Fruit fly (Drosophila melanogaster): ENCODE results near the gene CG1271.

Gene CG1271

dm6 chr3L:3080084-3080994 is 28.0 kb downstream of the CG1271 start:
- TF ChIP-seq dmrt11E (tag; optimal IDR thresholded peaks at IDR 0.05) = peak; percentile 13
- no peak for TF ChIP-seq CG14965 (GFP tag; optimal IDR thresholded peaks at IDR 0.05; ENCODE audit: borderline replicate concordance)
- peak; percentile 60; the same call in 1 of the 2 replicates for TF ChIP-seq Rfx (GFP tag; IDR thresholded peaks at IDR 0.05)
- no peak for TF ChIP-seq crp (GFP tag; optimal IDR thresholded peaks at IDR 0.05)
- peak; percentile 46 for TF ChIP-seq CG32772 (GFP tag; IDR thresholded peaks at IDR 0.05)
- peak; percentile 66 for TF ChIP-seq CG18599 (GFP tag; optimal IDR thresholded peaks at IDR 0.05)
- no peak for TF ChIP-seq CG10321 (GFP tag; IDR thresholded peaks at IDR 0.05)
- TF ChIP-seq CG18764 (GFP tag; optimal IDR thresholded peaks at IDR 0.05) = no peak
- no peak for TF ChIP-seq Hsf (GFP tag; optimal IDR thresholded peaks at IDR 0.05)
- peak; percentile 27; the same call in 1 of the 3 replicates for TF ChIP-seq Dbx (GFP tag; IDR thresholded peaks at IDR 0.05)
- TF ChIP-seq exex (tag; optimal IDR thresholded peaks at IDR 0.05) = peak; percentile 95
- TF ChIP-seq Optix (GFP tag; IDR thresholded peaks at IDR 0.05) = peak; percentile 37; the same call in 2 of the 3 replicates
- TF ChIP-seq CG31365 (tag; optimal IDR thresholded peaks at IDR 0.05) = no peak
- TF ChIP-seq hth (optimal IDR thresholded peaks at IDR 0.05) = no peak
- peak; percentile 45 for TF ChIP-seq CG11504 (tag; optimal IDR thresholded peaks at IDR 0.05)
- TF ChIP-seq E2f1 (GFP tag; IDR thresholded peaks at IDR 0.05) = peak; percentile 35; the same call in 1 of the 2 replicates
- peak; percentile 12 for TF ChIP-seq Max (GFP tag; optimal IDR thresholded peaks at IDR 0.05)
- TF ChIP-seq CG15479 (GFP tag; optimal IDR thresholded peaks at IDR 0.05) = no peak
- TF ChIP-seq YL-1 (GFP tag; optimal IDR thresholded peaks at IDR 0.05) = no peak
- TF ChIP-seq CG2875 (GFP tag; optimal IDR thresholded peaks at IDR 0.05) = peak; percentile 32
- TF ChIP-seq CG17802 (tag; optimal IDR thresholded peaks at IDR 0.05) = peak; percentile 26
- peak; percentile 36; the same call in 1 of the 2 replicates for TF ChIP-seq CG6272 (GFP tag; IDR thresholded peaks at IDR 0.05)
- peak; percentile 15 for TF ChIP-seq pnt (GFP tag; optimal IDR thresholded peaks at IDR 0.05)
- TF ChIP-seq CG10209 (GFP tag; optimal IDR thresholded peaks at IDR 0.05) = peak; percentile 15
- no peak for TF ChIP-seq CG17912 (GFP tag; optimal IDR thresholded peaks at IDR 0.05)
- peak; percentile 43; the same call in 1 of the 3 replicates for TF ChIP-seq ase (GFP tag; IDR thresholded peaks at IDR 0.05)
- peak; percentile 28 for TF ChIP-seq CG2120 (GFP tag; optimal IDR thresholded peaks at IDR 0.05)
- no peak for TF ChIP-seq CG13424 (tag; optimal IDR thresholded peaks at IDR 0.05)
- TF ChIP-seq mirr (GFP tag; optimal IDR thresholded peaks at IDR 0.05) = peak; percentile 95
- no peak for TF ChIP-seq CG14860 (GFP tag; IDR thresholded peaks at IDR 0.05; ENCODE audit: partially characterized antibody)
- TF ChIP-seq fu2 (GFP tag; optimal IDR thresholded peaks at IDR 0.05) = no peak
- peak; percentile 32 for TF ChIP-seq gro (GFP tag; optimal IDR thresholded peaks at IDR 0.05)
- TF ChIP-seq pan (optimal IDR thresholded peaks at IDR 0.05) = no peak
- TF ChIP-seq pan (GFP tag; optimal IDR thresholded peaks at IDR 0.05 in 1 of 2, IDR thresholded peaks at IDR 0.05 in 1 of 2) = peak in 1 of 2 experiments; percentile 75
- TF ChIP-seq Meics (GFP tag; optimal IDR thresholded peaks at IDR 0.05) = peak; percentile 6
- no peak for TF ChIP-seq CG9437 (GFP tag; optimal IDR thresholded peaks at IDR 0.05)
- TF ChIP-seq fd64A (GFP tag; optimal IDR thresholded peaks at IDR 0.05) = peak; percentile 54
- TF ChIP-seq lmd (GFP tag; IDR thresholded peaks at IDR 0.05) = peak; percentile 47
- no peak for TF ChIP-seq her (GFP tag; optimal IDR thresholded peaks at IDR 0.05)
- no peak for TF ChIP-seq dati (GFP tag; IDR thresholded peaks at IDR 0.05)
- TF ChIP-seq sna (GFP tag; IDR thresholded peaks at IDR 0.05; ENCODE audit: partially characterized antibody) = no peak
- peak in 1 of 2 experiments; percentile 51 for TF ChIP-seq bsh (GFP tag; optimal IDR thresholded peaks at IDR 0.05)
- TF ChIP-seq schlank (tag; optimal IDR thresholded peaks at IDR 0.05) = no peak
- TF ChIP-seq CG7987 (GFP tag; optimal IDR thresholded peaks at IDR 0.05) = peak; percentile 29
- TF ChIP-seq Sin3A (optimal IDR thresholded peaks at IDR 0.05) = no peak
- TF ChIP-seq sug (tag; optimal IDR thresholded peaks at IDR 0.05) = peak; percentile 92
- no peak for TF ChIP-seq ara (GFP tag; IDR thresholded peaks at IDR 0.05)
- TF ChIP-seq CG4820 (GFP tag; optimal IDR thresholded peaks at IDR 0.05) = no peak
- TF ChIP-seq CG12236 (GFP tag; optimal IDR thresholded peaks at IDR 0.05) = no peak
